Worm (Caenorhabditis elegans) whole organism, L1 larva: ENCODE measurements around the gene heri-1.

Source experiments
- C04F5.9 ChIP-seq: sonication (generic microtip); optimal IDR thresholded peaks from 2 replicates; lab custom pipeline; 2016; ENCODE audit warnings: missing genetic modification characterization, missing compliant biosample characterization
- C16A3.4 ChIP-seq: fragments of 150-350 bp; optimal IDR thresholded peaks from 2 replicates; lab custom pipeline; 2014; ENCODE audit warnings: missing biosample characterization, missing genetic modification characterization
- C34B4.2 ChIP-seq: sonication (generic microtip); optimal IDR thresholded peaks from 2 replicates; lab custom pipeline; 2017; ENCODE audit warnings: mild to moderate bottlenecking, missing genetic modification characterization, missing compliant biosample characterization
- Y116A8C.19 ChIP-seq: sonication (generic microtip); optimal IDR thresholded peaks from 2 replicates; lab custom pipeline; 2016; ENCODE audit warnings: missing compliant biosample characterization, missing genetic modification characterization, borderline replicate concordance
- aha-1 ChIP-seq: fragments of 150-350 bp; optimal IDR thresholded peaks from 2 replicates; lab custom pipeline; 2014; ENCODE audit warnings: missing biosample characterization, missing genetic modification characterization
- ama-1 ChIP-seq: fragments of 150-350 bp; optimal IDR thresholded peaks from 2 replicates; lab custom pipeline; 2014
- blmp-1 ChIP-seq: fragments of 150-350 bp; optimal IDR thresholded peaks from 2 replicates; lab custom pipeline; 2014; ENCODE audit warnings: missing biosample characterization, missing genetic modification characterization
- ceh-63 ChIP-seq: fragments of 200-800 bp; sonication (Bioruptor generic); optimal IDR thresholded peaks from 2 replicates; lab custom pipeline; 2018; ENCODE audit warnings: mild to moderate bottlenecking, missing genetic modification characterization, missing compliant biosample characterization
- ceh-8 ChIP-seq: fragments of 200-800 bp; sonication (Bioruptor generic); optimal IDR thresholded peaks from 2 replicates; lab custom pipeline; 2018; ENCODE audit warnings: mild to moderate bottlenecking, missing genetic modification characterization, moderate library complexity, missing compliant biosample characterization
- ceh-82 ChIP-seq, 3 experiments: fragments of 150-350 bp in 1 of 3; sonication (generic microtip) in 2 of 3; optimal IDR thresholded peaks; 2 replicates each; lab custom pipeline; 2014 to 2017; ENCODE audit warnings: missing biosample characterization in 3 of 3, missing genetic modification characterization in 3 of 3
- ceh-88 ChIP-seq: fragments of 200-800 bp; sonication (Bioruptor generic); IDR thresholded peaks from 2 replicates; pipeline ENCODE4 v1.3.6; 2022; ENCODE audit warnings: missing genetic modification characterization, missing compliant biosample characterization
- ceh-90 ChIP-seq: sonication (generic microtip); optimal IDR thresholded peaks from 2 replicates; lab custom pipeline; 2016; ENCODE audit warnings: missing genetic modification characterization, missing compliant biosample characterization
- ces-1 ChIP-seq: fragments of 150-350 bp; optimal IDR thresholded peaks from 2 replicates; lab custom pipeline; 2014; ENCODE audit warnings: missing biosample characterization, missing genetic modification reagents, missing genetic modification characterization
- dpl-1 ChIP-seq, 3 experiments: fragments of 150-350 bp in 2 of 3; sonication (generic microtip) in 1 of 3; optimal IDR thresholded peaks; 2 replicates each; lab custom pipeline; 2014 to 2017; ENCODE audit warnings: missing biosample characterization in 3 of 3, missing genetic modification characterization in 3 of 3, missing genetic modification reagents in 3 of 3
- dsc-1 ChIP-seq: sonication (generic microtip); optimal IDR thresholded peaks from 2 replicates; lab custom pipeline; 2016; ENCODE audit warnings: mild to moderate bottlenecking, missing genetic modification characterization, missing compliant biosample characterization
- efl-1 ChIP-seq, 4 experiments: fragments of 150-350 bp; optimal IDR thresholded peaks in 3 of 4; peaks in 1 of 4; 1 replicate in 1 of 4; 2 replicates in 3 of 4; lab custom pipeline; 2014; ENCODE audit warnings: missing biosample characterization in 2 of 4, missing genetic modification characterization in 2 of 4, missing genetic modification reagents in 2 of 4
- elt-2 ChIP-seq: sonication (generic microtip); optimal IDR thresholded peaks from 2 replicates; lab custom pipeline; 2016; ENCODE audit warnings: missing genetic modification characterization, mild to moderate bottlenecking, inconsistent platforms, missing compliant biosample characterization, missing genetic modification reagents
- elt-3 ChIP-seq, 6 experiments: fragments of 150-350 bp in 1 of 6; sonication (generic microtip); optimal IDR thresholded peaks; 2 replicates each; lab custom pipeline; 2017 to 2018; ENCODE audit warnings: missing biosample characterization in 6 of 6, missing genetic modification characterization in 6 of 6, inconsistent platforms in 1 of 6
- ets-5 ChIP-seq: fragments of 200-800 bp; sonication (Bioruptor generic); IDR thresholded peaks from 2 replicates; pipeline ENCODE4 v1.3.6; 2022; ENCODE audit warnings: missing genetic modification characterization, missing compliant biosample characterization
- fkh-4 ChIP-seq: sonication (generic microtip); optimal IDR thresholded peaks from 2 replicates; lab custom pipeline; 2016; ENCODE audit warnings: missing compliant biosample characterization, missing genetic modification characterization, borderline replicate concordance
- grh-1 ChIP-seq: fragments of 200-800 bp; sonication (Bioruptor generic); IDR thresholded peaks from 2 replicates; pipeline ENCODE4 v1.3.6; 2022; ENCODE audit warnings: missing genetic modification reagents, missing genetic modification characterization, missing compliant biosample characterization
- hpl-2 ChIP-seq: fragments of 150-350 bp; optimal IDR thresholded peaks from 2 replicates; lab custom pipeline; 2014; ENCODE audit warnings: missing biosample characterization, missing genetic modification reagents, missing genetic modification characterization
- irx-1 ChIP-seq: sonication (generic microtip); optimal IDR thresholded peaks from 2 replicates; lab custom pipeline; 2016; ENCODE audit warnings: missing genetic modification characterization, missing compliant biosample characterization
- jun-1 ChIP-seq: fragments of 150-350 bp; optimal IDR thresholded peaks from 2 replicates; lab custom pipeline; 2014; ENCODE audit warnings: missing biosample characterization, missing genetic modification reagents, missing genetic modification characterization
- lin-13 ChIP-seq: fragments of 150-350 bp; optimal IDR thresholded peaks from 2 replicates; lab custom pipeline; 2014; ENCODE audit warnings: missing biosample characterization, missing genetic modification reagents, missing genetic modification characterization
- lin-35 ChIP-seq, 2 experiments: fragments of 150-350 bp; optimal IDR thresholded peaks; 2 replicates each; lab custom pipeline; 2014; ENCODE audit warnings: missing biosample characterization in 2 of 2, missing genetic modification characterization in 2 of 2, missing genetic modification reagents in 2 of 2
- lin-39 ChIP-seq: fragments of 150-350 bp; optimal IDR thresholded peaks from 2 replicates; lab custom pipeline; 2014; ENCODE audit warnings: missing biosample characterization, missing genetic modification reagents, missing genetic modification characterization
- lir-3 ChIP-seq: sonication (generic microtip); optimal IDR thresholded peaks from 2 replicates; lab custom pipeline; 2016; ENCODE audit warnings: mild to moderate bottlenecking, missing genetic modification characterization, moderate library complexity, missing compliant biosample characterization; ENCODE audit not compliant: poor library complexity
- lsy-2 ChIP-seq, 2 experiments: fragments of 150-350 bp; optimal IDR thresholded peaks; 2 replicates each; lab custom pipeline; 2014; ENCODE audit warnings: missing biosample characterization in 2 of 2, missing genetic modification characterization in 2 of 2
- mab-9 ChIP-seq: fragments of 200-800 bp; sonication (Bioruptor generic); IDR thresholded peaks from 2 replicates; pipeline ENCODE4 v1.3.6; 2022; ENCODE audit warnings: missing genetic modification reagents, missing genetic modification characterization, missing compliant biosample characterization
- mdl-1 ChIP-seq, 2 experiments: fragments of 150-350 bp; optimal IDR thresholded peaks; 2 replicates each; lab custom pipeline; 2014 to 2017; ENCODE audit warnings: missing biosample characterization in 2 of 2, missing genetic modification characterization in 2 of 2, inconsistent platforms in 1 of 2
- mef-2 ChIP-seq: fragments of 150-350 bp; optimal IDR thresholded peaks from 2 replicates; lab custom pipeline; 2014; ENCODE audit warnings: missing biosample characterization, missing genetic modification characterization
- mep-1 ChIP-seq: fragments of 150-350 bp; optimal IDR thresholded peaks from 2 replicates; lab custom pipeline; 2014; ENCODE audit warnings: missing biosample characterization, missing genetic modification characterization
- nhr-19 ChIP-seq: fragments of 200-800 bp; sonication (Bioruptor generic); conservative IDR thresholded peaks from 2 replicates; pipeline ENCODE4 v1.3.6; 2022; ENCODE audit warnings: missing genetic modification characterization, missing compliant biosample characterization
- nhr-20 ChIP-seq: sonication (generic microtip); optimal IDR thresholded peaks from 2 replicates; lab custom pipeline; 2016; ENCODE audit warnings: mild to moderate bottlenecking, missing genetic modification characterization, missing compliant biosample characterization
- nhr-237 ChIP-seq: fragments of 150-350 bp; optimal IDR thresholded peaks from 2 replicates; lab custom pipeline; 2014; ENCODE audit warnings: missing biosample characterization, missing genetic modification characterization
- nhr-47 ChIP-seq: sonication (generic microtip); optimal IDR thresholded peaks from 2 replicates; lab custom pipeline; 2016; ENCODE audit warnings: mild to moderate bottlenecking, missing genetic modification characterization, moderate library complexity, missing compliant biosample characterization
- nhr-76 ChIP-seq: sonication (generic microtip); optimal IDR thresholded peaks from 2 replicates; lab custom pipeline; 2017; ENCODE audit warnings: missing biosample characterization, missing genetic modification characterization
- nhr-77 ChIP-seq: fragments of 150-350 bp; optimal IDR thresholded peaks from 2 replicates; lab custom pipeline; 2014; ENCODE audit warnings: missing biosample characterization, missing genetic modification characterization
- nhr-85 ChIP-seq: sonication (generic microtip); peaks from one replicate; lab custom pipeline; 2016; ENCODE audit warnings: missing genetic modification characterization, inconsistent platforms, missing compliant biosample characterization
- pax-3 ChIP-seq: fragments of 200-800 bp; sonication (Bioruptor generic); optimal IDR thresholded peaks from 2 replicates; lab custom pipeline; 2018; ENCODE audit warnings: mild to moderate bottlenecking, missing genetic modification characterization, moderate library complexity, missing compliant biosample characterization
- snpc-4 ChIP-seq: fragments of 150-350 bp; optimal IDR thresholded peaks from 2 replicates; lab custom pipeline; 2014; ENCODE audit warnings: missing biosample characterization, missing genetic modification characterization
- snu-23 ChIP-seq: sonication (generic microtip); optimal IDR thresholded peaks from 2 replicates; lab custom pipeline; 2016; ENCODE audit warnings: missing genetic modification characterization, missing compliant biosample characterization
- sup-37 ChIP-seq: fragments of 200-800 bp; sonication (Bioruptor generic); optimal IDR thresholded peaks from 2 replicates; lab custom pipeline; 2018; ENCODE audit warnings: mild to moderate bottlenecking, missing genetic modification characterization, missing compliant biosample characterization
- tbx-2 ChIP-seq: sonication (generic microtip); optimal IDR thresholded peaks from 2 replicates; lab custom pipeline; 2016; ENCODE audit warnings: missing genetic modification characterization, missing compliant biosample characterization
- unc-130 ChIP-seq: fragments of 150-350 bp; optimal IDR thresholded peaks from 2 replicates; lab custom pipeline; 2017; ENCODE audit warnings: missing biosample characterization, missing genetic modification characterization, inconsistent platforms
- unc-30 ChIP-seq: sonication (generic microtip); optimal IDR thresholded peaks from 2 replicates; lab custom pipeline; 2017; ENCODE audit warnings: missing biosample characterization, missing genetic modification characterization
- unc-62 ChIP-seq: fragments of 150-350 bp; optimal IDR thresholded peaks from 2 replicates; lab custom pipeline; 2014; ENCODE audit warnings: missing biosample characterization, missing genetic modification reagents, missing genetic modification characterization
- unc-86 ChIP-seq: sonication (generic microtip); optimal IDR thresholded peaks from 2 replicates; lab custom pipeline; 2016; ENCODE audit warnings: missing genetic modification characterization, missing compliant biosample characterization
- unc-98 ChIP-seq: fragments of 200-800 bp; sonication (Bioruptor generic); IDR thresholded peaks from 2 replicates; pipeline ENCODE4 v1.3.6; 2022; ENCODE audit warnings: missing genetic modification characterization, missing compliant biosample characterization
- vab-15 ChIP-seq: sonication (generic microtip); optimal IDR thresholded peaks from 2 replicates; lab custom pipeline; 2017; ENCODE audit warnings: missing genotype, mild to moderate bottlenecking, missing genetic modification characterization, missing compliant biosample characterization
- xbp-1 ChIP-seq: sonication (generic microtip); optimal IDR thresholded peaks from 2 replicates; lab custom pipeline; 2016; ENCODE audit warnings: missing genetic modification characterization, missing compliant biosample characterization
- zag-1 ChIP-seq: fragments of 150-350 bp; optimal IDR thresholded peaks from 2 replicates; lab custom pipeline; 2014; ENCODE audit warnings: missing biosample characterization, missing genetic modification characterization

heri-1 gene

ce11 chrII:6061495-6061894 is 51.5 kb downstream of the heri-1 start (continued):
- TF ChIP-seq dsc-1 (tag; lab: Kevin White, UChicago) (peak; percentile 97), nhr-237 (no peak), unc-86 (tag; lab: Kevin White, UChicago) (peak; percentile 79), nhr-76 (tag; lab: Kevin White, UChicago) (no peak), dpl-1 (GFP tag; optimal IDR thresholded peaks at IDR 0.05; lab: Kevin White, UChicago) (peak; percentile 95 to 98 (median 97)), nhr-85 (tag; lab: Kevin White, UChicago) (peak; percentile 95), unc-98 (peak; percentile 74), xbp-1 (peak; percentile 91), ces-1 (GFP tag; lab: Kevin White, UChicago) (no peak), jun-1 (tag; lab: Kevin White, UChicago) (peak; percentile 58), irx-1 (tag; lab: Kevin White, UChicago) (peak; percentile 96), nhr-19 (GFP tag; lab: Robert Waterston, UW) (peak; percentile 93), C16A3.4 (tag; lab: Kevin White, UChicago) (peak; percentile 58), unc-130 (tag; lab: Kevin White, UChicago) (peak; percentile 87), ceh-8 (GFP tag; lab: Kevin White, UChicago) (peak; percentile 84), ets-5 (GFP tag; lab: Robert Waterston, UW) (no peak), tbx-2 (tag; lab: Kevin White, UChicago) (peak; percentile 93), sup-37 (GFP tag; lab: Kevin White, UChicago) (no peak), lin-39 (tag; lab: Kevin White, UChicago) (peak; percentile 85), elt-3 (tag; optimal IDR thresholded peaks at IDR 0.05; lab: Kevin White, UChicago) (peak in 2 of 6 experiments; percentile 75 to 80), snpc-4 (tag; lab: Kevin White, UChicago) (peak; percentile 62), Y116A8C.19 (peak; percentile 95), vab-15 (tag; lab: Kevin White, UChicago) (peak; percentile 44), mab-9 (GFP tag; lab: Robert Waterston, UW) (peak; percentile 67; the same call in 1 of the 2 replicates), unc-62 (GFP tag; lab: Kevin White, UChicago) (no peak), nhr-20 (tag; lab: Kevin White, UChicago) (peak; percentile 94), grh-1 (peak; percentile 81), efl-1 (optimal IDR thresholded peaks at IDR 0.05; lab: Kevin White, UChicago) (peak; percentile 98 to 99), efl-1 (GFP tag; optimal IDR thresholded peaks at IDR 0.05 in 1 of 2; lab: Kevin White, UChicago) (peak; percentile 97 to 100), ceh-82 (tag; optimal IDR thresholded peaks at IDR 0.05; lab: Kevin White, UChicago) (peak; percentile 61 to 76 (median 71)), mep-1 (tag; lab: Kevin White, UChicago) (peak; percentile 86), zag-1 (no peak), lin-35 (GFP tag; optimal IDR thresholded peaks at IDR 0.05; lab: Kevin White, UChicago) (peak; percentile 98), ceh-88 (peak; percentile 82), unc-30 (no peak), lin-13 (GFP tag; lab: Kevin White, UChicago) (peak; percentile 68), aha-1 (tag; lab: Kevin White, UChicago) (no peak), lir-3 (peak; percentile 98), nhr-47 (tag; lab: Kevin White, UChicago) (peak; percentile 94), hpl-2 (no peak), pax-3 (tag; lab: Kevin White, UChicago) (peak; percentile 93), mdl-1 (tag; optimal IDR thresholded peaks at IDR 0.05; lab: Kevin White, UChicago) (peak in 1 of 2 experiments; percentile 62), fkh-4 (peak; percentile 97), elt-2 (tag; lab: Kevin White, UChicago) (peak; percentile 82), C04F5.9 (tag; lab: Kevin White, UChicago) (peak; percentile 94), nhr-77 (tag; lab: Kevin White, UChicago) (no peak), ceh-63 (GFP tag; lab: Kevin White, UChicago) (no peak), ceh-90 (tag; lab: Kevin White, UChicago) (peak; percentile 97), C34B4.2 (tag; lab: Kevin White, UChicago) (peak; percentile 13), snu-23 (peak; percentile 93), blmp-1 (tag; lab: Kevin White, UChicago) (peak; percentile 56), ama-1 (lab: Kevin White, UChicago) (no peak), mef-2 (tag; lab: Kevin White, UChicago) (no peak), lsy-2 (tag; optimal IDR thresholded peaks at IDR 0.05; lab: Kevin White, UChicago) (peak; percentile 84 to 91)
